Fruit fly (Drosophila melanogaster) Kc167 (cell line): Measurements from ENCODE around the gene syd.

Source experiments
- Myc ChIP-seq: fragments of >200 bp; optimal IDR thresholded peaks from 2 replicates; lab custom pipeline; 2017; ENCODE audit warnings: missing external identifiers
- Sin3A ChIP-seq: fragments of >200 bp; optimal IDR thresholded peaks from 2 replicates; lab custom pipeline; 2018; ENCODE audit warnings: missing external identifiers
- h ChIP-seq: fragments of >200 bp; optimal IDR thresholded peaks from 3 replicates; lab custom pipeline; 2018; ENCODE audit warnings: missing external identifiers
- psq ChIP-seq: fragments of >200 bp; optimal IDR thresholded peaks from 2 replicates; lab custom pipeline; 2017; ENCODE audit warnings: missing external identifiers

- TF ChIP-seq Myc (lab: Kevin White, UChicago) = no peak
- TF ChIP-seq Sin3A = no peak
- no peak for TF ChIP-seq psq (lab: Kevin White, UChicago)
- TF ChIP-seq h (lab: Kevin White, UChicago) = no peak
These were observed 56.3 kb downstream of the syd start for dm6 chr3L:7879616-7880015.
